Fruit fly (Drosophila melanogaster) ovary, adult (tissue): ENCODE measurements around the gene Ho.
A peak's percentile ranks its signal among the peaks of the same experiment; 100 is the strongest.

Experiments used
- CG17801 ChIP-seq: fragments of 200-800 bp; optimal IDR thresholded peaks from 2 replicates; lab custom pipeline; 2019; ENCODE audit warnings: missing biosample characterization, mild to moderate bottlenecking, missing genetic modification characterization, moderate library complexity; ENCODE audit not compliant: partially characterized antibody

The Ho gene

DNA sequence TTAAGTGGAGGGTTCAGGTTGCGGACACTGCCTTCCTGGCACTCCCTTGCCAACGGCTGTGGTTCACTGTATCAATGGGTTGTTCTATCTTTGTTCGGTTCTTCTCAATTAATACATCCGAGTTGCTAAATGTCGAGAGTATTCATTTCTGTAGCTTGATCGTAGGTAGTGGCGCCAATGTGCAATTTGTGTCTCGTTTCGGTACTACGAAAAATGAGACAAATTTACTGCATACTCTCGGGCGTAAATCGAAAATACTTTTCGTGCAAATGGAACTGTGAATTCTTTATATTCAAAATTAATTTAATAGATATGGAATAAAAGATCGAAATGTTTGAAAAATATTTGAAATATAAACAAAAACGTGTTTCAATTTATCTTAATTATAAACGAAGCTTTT lies 14.0 kb upstream of the Ho start:
- no peak for TF ChIP-seq CG17801

DNA sequence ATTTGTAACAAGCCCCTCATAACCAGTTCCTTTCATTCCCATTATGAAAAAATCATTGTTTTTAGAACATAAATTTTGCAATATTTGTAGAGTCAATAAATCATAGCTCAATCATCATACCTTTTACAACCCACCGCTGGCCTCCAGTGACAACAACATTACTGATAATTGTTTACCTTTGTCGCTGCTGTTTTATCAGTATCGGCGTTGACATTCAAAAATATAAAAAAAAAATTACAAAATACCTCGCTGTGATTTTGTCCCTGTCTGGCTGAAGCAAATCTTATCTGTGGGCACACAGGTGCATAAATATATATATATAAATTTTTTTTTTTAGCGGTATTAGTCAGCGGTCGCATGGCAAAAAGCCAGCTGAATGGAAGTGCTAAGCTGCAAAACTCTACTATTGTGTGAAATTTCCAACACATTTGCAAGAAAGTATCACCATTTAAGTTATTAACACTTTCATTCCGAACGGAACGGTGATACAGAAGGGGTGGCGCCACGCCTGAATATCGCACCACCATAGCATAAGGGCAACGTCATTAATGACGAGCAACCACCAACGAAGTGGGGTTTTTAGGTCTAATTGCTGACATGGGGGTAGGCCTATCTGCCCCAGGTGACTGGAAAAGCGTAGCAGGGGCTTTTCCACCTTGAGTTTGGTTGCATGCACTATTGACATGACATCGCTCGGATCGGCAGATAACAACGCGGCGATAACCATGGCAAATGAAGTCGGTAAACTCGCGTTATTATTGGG lies 13.4 kb upstream of the Ho start:
- no peak for TF ChIP-seq CG17801

DNA sequence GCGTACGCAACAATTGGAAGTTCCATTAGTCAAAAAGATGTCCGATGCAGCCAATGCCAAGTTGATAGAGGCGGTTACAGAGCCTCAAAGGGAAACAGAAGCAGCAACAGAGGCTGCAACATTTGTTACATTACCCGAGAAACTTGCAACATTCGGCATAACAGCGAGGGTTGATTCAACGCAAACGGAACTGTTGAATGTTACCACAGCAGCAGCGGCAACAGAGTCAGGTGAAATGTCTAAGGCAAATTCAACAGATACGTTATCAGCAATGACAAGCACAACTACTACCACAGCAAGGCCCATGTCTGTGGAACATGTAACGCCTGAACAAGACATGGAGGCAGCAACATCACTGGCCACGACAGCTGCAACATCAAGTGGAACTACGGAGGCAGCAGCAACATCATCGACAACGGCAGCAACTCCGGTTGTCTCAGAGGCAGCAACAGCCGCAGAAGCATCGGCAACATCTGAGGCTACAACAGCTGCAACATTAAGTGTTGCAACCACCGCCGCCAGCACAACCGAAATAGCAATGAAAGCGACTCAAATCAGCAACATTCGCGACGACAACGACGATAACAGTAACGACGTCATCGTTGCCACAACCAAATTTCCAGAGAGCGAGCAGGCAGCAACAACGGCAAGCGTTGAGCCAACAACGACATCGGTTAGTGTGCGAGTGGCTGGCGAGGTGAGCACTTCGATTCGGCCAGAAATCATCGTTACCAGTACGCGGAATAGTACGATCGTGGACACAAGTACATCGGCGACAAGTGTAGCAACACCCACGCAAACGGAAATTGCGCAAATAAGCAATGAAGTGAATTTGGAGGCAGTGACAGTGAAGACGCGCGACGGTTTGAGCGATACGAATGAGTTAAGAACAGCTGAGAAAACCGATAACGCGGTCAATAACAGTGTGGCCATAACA lies 10.3 kb upstream of the Ho start:
- TF ChIP-seq CG17801 = no peak

DNA sequence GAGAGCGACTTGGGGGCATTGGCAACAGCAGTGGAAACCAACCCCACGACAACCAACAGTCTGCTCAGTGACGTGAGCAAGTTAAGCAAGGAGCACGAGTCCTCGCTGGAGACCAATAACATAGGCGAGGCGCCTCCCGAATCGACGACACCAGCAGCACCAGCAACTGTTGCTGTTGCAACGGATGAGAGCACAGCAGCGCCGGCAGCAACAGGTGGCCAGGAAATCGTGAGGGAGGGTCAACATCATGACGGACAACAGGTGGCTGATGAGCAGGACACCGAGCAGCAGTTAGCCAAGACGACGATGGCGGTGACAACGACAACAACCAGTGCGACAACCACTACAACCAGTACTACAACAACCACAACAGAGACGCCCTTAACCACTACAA lies 9.6 kb upstream of the Ho start:
- TF ChIP-seq CG17801 = no peak

DNA sequence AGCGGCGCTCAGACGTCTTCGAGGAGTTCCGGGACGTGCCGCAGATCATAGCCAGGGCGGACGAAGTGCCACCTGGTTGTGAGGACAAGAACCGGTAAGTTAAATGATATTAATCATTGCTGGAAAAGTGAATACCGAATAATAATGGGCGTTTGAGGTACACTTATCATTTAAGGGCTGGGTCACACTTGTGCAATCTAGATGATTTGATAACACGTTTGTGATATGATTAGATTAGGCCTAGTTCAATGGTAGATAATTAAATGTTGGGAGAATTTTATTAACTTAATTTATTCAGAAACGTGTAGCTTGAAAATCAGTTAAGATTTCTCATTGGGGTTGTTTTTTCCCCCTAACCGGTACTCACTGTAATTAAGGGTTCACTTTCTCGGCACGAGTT lies 8.7 kb upstream of the Ho start:
- no peak for TF ChIP-seq CG17801

DNA sequence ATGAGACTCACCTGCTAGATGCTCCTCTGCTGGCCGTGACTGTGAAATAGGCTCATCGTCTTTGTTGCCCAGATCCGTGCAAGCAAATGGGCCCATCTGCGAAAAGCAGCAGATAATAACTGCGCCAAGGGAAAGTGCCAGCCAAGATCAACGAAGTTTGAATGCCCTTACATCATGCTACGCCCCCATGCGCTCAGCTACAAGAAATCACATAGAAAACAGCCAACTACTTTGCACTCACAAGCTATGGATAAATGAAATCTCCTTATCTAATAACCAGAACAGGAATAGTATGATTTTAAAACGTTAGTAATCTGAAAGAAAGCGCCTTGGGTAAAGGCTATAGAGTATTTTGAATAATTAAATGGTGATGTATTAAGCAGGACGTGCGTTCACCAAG lies 7.8 kb upstream of the Ho start:
- TF ChIP-seq CG17801 = no peak

DNA sequence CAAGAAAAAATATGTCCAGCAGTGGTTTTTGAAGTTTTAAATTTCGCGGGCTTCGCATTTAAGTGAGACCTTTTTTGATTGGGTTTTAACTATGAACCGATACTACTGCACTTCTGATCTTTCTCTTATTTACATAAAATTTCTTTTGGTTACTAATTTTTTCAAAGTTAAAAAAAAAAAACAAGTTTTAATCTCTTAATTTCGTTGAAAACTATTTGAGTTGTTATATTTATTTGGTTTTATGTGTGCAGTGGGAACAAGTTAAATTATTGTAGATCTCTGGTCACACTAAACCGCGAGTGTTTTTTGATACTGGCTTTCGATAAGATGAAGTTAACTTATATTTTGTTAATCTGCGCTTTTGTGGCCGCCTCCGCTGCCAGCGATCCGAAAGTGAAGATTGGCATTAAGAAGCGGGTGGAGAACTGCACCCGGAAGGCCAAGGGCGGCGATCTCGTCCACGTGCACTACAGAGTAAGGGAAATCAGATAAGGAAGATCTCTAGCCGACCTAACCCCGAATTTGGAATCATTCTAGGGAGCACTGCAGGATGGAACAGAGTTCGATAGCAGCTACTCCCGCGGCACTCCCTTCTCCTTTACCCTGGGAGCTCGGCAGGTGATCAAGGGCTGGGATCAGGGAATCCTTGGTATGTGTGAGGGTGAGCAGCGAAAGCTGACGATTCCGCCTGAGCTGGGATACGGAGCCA lies 5.4 kb upstream of the Ho start, which contains the start of gene CG14715:
Gene CG14715 (plus strand): TSS at position 267 of the 709 bp plus-strand sequence.
- no peak for TF ChIP-seq CG17801

DNA sequence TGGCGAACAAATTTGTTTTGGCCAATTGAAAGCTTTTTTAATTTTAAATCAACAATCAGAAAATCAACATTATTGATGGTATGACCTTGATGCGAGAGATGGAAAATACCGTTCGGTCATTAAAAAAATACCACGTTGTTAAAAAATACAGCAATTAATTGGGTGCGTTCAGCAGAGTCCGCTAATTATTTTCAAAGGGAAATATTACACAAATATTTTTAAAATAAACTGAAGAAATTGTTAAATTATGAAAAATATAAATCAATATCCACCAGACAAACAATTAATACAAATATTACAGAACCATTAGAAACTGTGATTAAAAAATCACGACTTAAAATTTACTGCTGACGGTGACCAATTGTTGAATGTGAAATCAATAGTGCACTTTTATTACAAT lies 1.5 kb upstream of the Ho start, which contains the start of gene CG18476:
Gene CG18476 (minus strand): TSS at position 101 of the 400 bp plus-strand sequence.
- peak; percentile 97 for TF ChIP-seq CG17801

DNA sequence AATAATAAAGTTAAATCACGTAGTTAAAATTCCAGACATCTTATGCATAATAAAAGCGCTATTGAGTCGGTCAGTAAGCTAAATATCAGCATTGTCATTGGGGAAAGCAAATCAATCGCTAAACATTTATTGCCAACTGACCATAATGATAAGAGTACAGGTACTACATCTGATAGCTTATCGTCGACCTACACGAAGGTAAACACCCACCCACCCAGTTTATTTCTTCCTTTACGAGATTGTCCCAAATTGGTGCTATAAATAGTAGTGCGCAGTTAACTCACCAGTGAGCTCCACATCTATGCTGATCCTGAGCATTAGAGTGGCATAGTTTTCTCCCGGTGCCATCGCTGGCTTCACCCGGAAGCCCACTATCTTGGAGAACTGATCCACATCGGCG lies 4.1 kb downstream of the Ho start:
- no peak for TF ChIP-seq CG17801

DNA sequence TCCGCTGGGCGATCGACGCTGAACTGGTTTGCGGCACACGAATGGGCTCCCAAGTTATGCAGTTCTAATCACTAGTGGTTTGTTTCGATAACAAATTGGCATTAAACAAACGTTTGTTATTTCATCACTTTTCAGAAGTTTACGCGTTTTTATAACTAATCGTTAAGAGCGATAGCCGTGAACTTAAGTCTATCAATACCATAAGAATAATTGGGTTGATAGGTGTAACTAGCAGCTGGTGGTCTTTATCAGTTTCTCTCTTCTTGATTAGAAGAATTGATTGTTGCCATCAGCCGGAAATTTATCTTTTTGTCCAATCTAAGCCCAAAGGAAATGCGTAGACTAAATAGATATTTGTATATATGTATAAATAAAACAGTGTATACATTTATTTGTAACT lies 4.8 kb downstream of the Ho start, which contains the start of gene CG6830:
Gene CG6830 (minus strand): TSS at position 27 of the 400 bp plus-strand sequence.
- no peak for TF ChIP-seq CG17801

DNA sequence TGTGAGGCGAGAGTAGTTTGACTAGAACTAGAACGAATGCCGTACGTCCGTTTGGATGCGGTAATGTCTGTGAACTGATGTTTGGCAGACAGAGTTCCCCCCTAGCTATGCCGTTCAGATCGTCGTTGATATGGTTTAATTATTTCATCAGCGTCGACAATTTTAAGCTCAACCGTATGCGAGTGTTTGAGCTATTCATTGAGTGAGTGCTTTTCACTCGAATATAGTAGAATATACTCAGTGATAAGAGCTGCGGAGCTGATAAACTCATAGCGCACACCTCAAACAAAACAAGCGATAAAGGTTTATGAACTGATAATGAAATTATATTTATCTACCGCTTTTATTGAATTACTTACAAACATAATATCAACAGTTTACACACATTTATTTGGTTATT lies 8.5 kb downstream of the Ho start, which contains the start of gene CG6834:
Gene CG6834 (minus strand): TSS at position 79 of the 400 bp plus-strand sequence.
- peak; percentile 36 for TF ChIP-seq CG17801

DNA sequence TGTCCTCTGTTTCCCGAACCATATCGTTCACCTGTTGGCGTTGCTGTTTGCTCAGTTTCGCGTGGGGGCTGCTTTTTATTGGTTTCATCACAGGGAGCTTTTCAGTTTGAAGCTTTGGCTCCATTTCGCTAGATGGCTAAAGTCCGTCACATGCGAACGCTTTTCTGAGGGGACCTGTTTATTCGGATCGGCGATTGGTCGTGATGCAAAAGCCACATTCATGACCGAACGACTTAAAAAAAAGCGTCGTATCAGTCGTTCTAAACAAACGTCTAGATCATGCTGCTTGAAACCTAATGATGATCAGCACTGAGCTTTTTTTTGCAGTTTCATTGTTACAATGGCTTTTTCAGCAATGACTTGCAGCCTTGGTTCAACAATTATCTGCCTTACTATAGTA lies 10.4 kb downstream of the Ho start, which contains the start of gene CG6908:
Gene CG6908 (minus strand): TSS at position 152 of the 400 bp plus-strand sequence.
- TF ChIP-seq CG17801 = no peak

DNA sequence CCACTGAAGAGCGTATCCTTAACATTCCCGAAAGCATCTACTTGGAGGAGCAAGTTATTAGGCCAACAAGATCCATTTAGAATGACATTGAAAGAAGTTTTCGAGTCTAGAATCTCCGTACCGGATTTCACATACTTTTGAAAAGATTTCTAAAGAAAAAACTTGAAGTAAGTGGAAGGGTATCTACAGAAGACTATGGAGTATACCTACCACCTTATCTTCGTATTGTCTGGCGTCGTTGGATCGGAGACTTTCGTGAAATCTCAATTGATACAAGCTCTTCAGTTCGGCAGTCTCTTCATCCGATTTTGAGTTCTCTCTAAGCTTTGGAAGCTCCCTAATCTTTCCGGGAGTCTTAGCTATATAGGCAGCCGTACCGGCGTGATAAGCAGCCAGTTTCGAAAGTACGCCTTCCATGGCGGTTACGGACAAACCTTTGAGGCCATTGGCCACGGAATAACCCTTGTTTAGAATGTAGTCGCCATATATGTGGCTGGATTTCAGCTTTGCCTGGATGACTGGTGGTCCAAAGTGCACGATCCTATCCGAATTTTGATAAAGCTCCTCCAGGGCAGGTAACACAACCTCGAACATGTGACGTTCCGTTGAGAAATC lies 11.4 kb downstream of the Ho start:
- no peak for TF ChIP-seq CG17801

DNA sequence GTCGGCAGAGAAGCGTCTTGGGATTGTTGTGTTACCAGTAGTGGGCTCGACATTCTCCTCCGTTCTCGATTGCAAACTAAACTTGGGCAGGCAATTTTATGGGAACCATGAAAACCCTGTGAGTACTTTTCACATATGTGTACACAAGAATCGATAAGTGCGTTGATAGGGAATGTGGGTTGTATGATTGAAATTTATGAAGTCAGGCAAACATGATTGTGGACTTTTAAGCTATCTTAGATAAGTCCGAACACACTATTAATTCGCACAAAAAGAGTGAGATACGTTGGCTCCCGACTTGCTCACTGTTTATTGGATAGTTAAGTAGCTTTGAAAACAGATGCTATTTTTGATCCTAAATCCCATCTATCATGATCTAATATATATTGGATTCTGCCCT lies 12.2 kb downstream of the Ho start, which contains the start of gene CG18765:
Gene CG18765 (minus strand): TSS at position 53 of the 400 bp plus-strand sequence.
- TF ChIP-seq CG17801 = no peak

DNA sequence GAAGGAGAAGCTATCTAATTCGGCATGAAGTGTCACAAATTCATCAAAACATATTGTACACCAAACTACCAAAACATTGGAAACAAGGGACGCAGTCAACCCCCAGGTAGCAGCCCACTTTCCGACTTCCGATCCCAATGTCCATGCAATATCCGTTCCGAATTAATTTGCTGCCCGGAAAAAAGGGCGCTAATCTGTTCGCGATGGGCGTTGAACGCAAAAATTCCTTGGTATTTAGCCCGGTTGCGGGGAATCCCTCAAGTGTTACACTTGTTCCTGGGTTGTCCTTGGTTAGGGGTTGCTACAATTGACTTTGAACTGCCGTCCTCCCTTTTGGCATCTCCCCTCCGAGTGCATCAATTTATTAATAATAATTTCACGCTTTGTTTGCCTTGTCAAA lies 13.0 kb downstream of the Ho start:
- TF ChIP-seq CG17801 = no peak
